Worm (Caenorhabditis elegans) whole organism, young adult: ENCODE measurements around the gene Y38F1A.2.
A peak's percentile ranks its signal among the peaks of the same experiment; 100 is the strongest.

Experiments used
- K11D2.4 ChIP-seq: fragments of 200-800 bp; sonication (Bioruptor generic); IDR thresholded peaks from 2 replicates; pipeline ENCODE4 v1.3.6; 2022; ENCODE audit warnings: missing genetic modification reagents, missing genetic modification characterization, missing compliant biosample characterization
- K12H6.12 ChIP-seq: fragments of 200-800 bp; sonication (Bioruptor generic); optimal IDR thresholded peaks from 2 replicates; lab custom pipeline; 2018; ENCODE audit warnings: mild to moderate bottlenecking, missing genetic modification characterization, missing compliant biosample characterization
- Y95B8A.8 ChIP-seq: fragments of 200-800 bp; sonication (Bioruptor generic); IDR thresholded peaks from 2 replicates; pipeline ENCODE4 v1.3.6; 2022; ENCODE audit warnings: missing genetic modification reagents, missing genetic modification characterization, missing compliant biosample characterization
- ama-1 ChIP-seq, 3 experiments: fragments of 150-350 bp in 1 of 3; sonication (generic microtip) in 2 of 3; optimal IDR thresholded peaks; 2 replicates each; lab custom pipeline; 2014 to 2018; ENCODE audit warnings: missing biosample characterization in 2 of 3, missing genetic modification characterization in 2 of 3, missing genetic modification reagents in 2 of 3
- attf-6 ChIP-seq: fragments of 200-800 bp; sonication (Bioruptor generic); IDR thresholded peaks from 2 replicates; pipeline ENCODE4 v1.3.6; 2022; ENCODE audit warnings: missing genetic modification reagents, missing genetic modification characterization, missing compliant biosample characterization
- ceh-79 ChIP-seq: sonication (generic microtip); optimal IDR thresholded peaks from 2 replicates; lab custom pipeline; 2017; ENCODE audit warnings: mild to moderate bottlenecking, missing genetic modification characterization, missing compliant biosample characterization
- hlh-12 ChIP-seq: sonication (generic microtip); optimal IDR thresholded peaks from 2 replicates; lab custom pipeline; 2016; ENCODE audit warnings: missing genetic modification characterization, missing compliant biosample characterization
- hlh-26 ChIP-seq: fragments of 200-800 bp; sonication (Bioruptor generic); conservative IDR thresholded peaks from 2 replicates; pipeline ENCODE4 v1.3.6; 2022; ENCODE audit warnings: missing genetic modification reagents, missing genetic modification characterization, missing compliant biosample characterization
- mel-28 ChIP-seq: sonication (generic microtip); optimal IDR thresholded peaks from 2 replicates; lab custom pipeline; 2016; ENCODE audit warnings: borderline replicate concordance, mild to moderate bottlenecking, missing genetic modification characterization, missing compliant biosample characterization
- unc-62 ChIP-seq: fragments of 150-350 bp; optimal IDR thresholded peaks from 2 replicates; lab custom pipeline; 2014; ENCODE audit warnings: missing biosample characterization, missing genetic modification reagents, missing genetic modification characterization
- zfh-2 ChIP-seq: fragments of 200-800 bp; sonication (Bioruptor generic); conservative IDR thresholded peaks from 2 replicates; pipeline ENCODE4 v1.3.6; 2022; ENCODE audit warnings: missing genetic modification reagents, missing genetic modification characterization, missing compliant biosample characterization
- zim-3 ChIP-seq: sonication (generic microtip); optimal IDR thresholded peaks from 2 replicates; lab custom pipeline; 2017; ENCODE audit warnings: mild to moderate bottlenecking, missing genetic modification characterization, moderate library complexity, missing compliant biosample characterization

DNA sequence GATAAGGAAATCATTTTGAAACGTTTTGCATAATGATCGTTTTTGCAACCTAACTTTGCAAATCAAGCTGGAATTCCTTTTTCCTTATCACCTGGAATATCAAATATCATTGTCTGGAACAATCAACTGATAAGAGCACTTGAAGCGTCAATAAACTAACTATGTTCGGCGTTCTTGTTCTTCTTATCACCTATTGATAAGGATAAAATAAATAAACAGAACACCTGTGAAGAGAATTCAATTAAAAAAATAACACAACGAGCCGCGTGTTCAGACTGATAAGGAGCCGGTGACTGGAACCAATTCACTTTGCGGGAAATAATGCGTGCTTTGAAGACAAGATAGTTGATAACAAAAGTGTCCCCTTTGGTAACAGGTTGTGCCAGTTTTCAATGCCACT, 25.5 kb downstream of the Y38F1A.2 start, which contains the start of gene cyd-1:
- TF ChIP-seq zim-3, result no peak
- no peak for TF ChIP-seq ceh-79 (tag; lab: Kevin White, UChicago)
- no peak for TF ChIP-seq hlh-12 (tag; lab: Kevin White, UChicago)
- no peak for TF ChIP-seq mel-28
- no peak for TF ChIP-seq ama-1 (optimal IDR thresholded peaks at IDR 0.05; lab: Kevin White, UChicago)
- TF ChIP-seq ama-1 (GFP tag; optimal IDR thresholded peaks at IDR 0.05; lab: Kevin White, UChicago), result no peak
- TF ChIP-seq hlh-26 (GFP tag; lab: Robert Waterston, UW), result no peak
- TF ChIP-seq zfh-2, result no peak
- no peak for TF ChIP-seq K11D2.4 (GFP tag; lab: Robert Waterston, UW)
- peak; percentile 38 for TF ChIP-seq unc-62 (GFP tag; lab: Kevin White, UChicago)
- TF ChIP-seq attf-6 (GFP tag; lab: Robert Waterston, UW), result no peak
- no peak for TF ChIP-seq K12H6.12 (tag; lab: Kevin White, UChicago)
- no peak for TF ChIP-seq Y95B8A.8
